Worm (Caenorhabditis elegans): ENCODE results near the gene cpb-2.

- TF ChIP-seq drap-1 (GFP tag; optimal IDR thresholded peaks at IDR 0.05), result no peak
- no peak for TF ChIP-seq mep-1 (tag; optimal IDR thresholded peaks at IDR 0.05)
- no peak for TF ChIP-seq M03D4.4 (tag; optimal IDR thresholded peaks at IDR 0.05)
- TF ChIP-seq lin-13 (tag; optimal IDR thresholded peaks at IDR 0.05), result no peak
- TF ChIP-seq blmp-1 (tag; optimal IDR thresholded peaks at IDR 0.05), result no peak
- TF ChIP-seq nhr-76 (tag; optimal IDR thresholded peaks at IDR 0.05), result no peak
- no peak for TF ChIP-seq zip-8 (tag; optimal IDR thresholded peaks at IDR 0.05)
These were observed 45.5 kb upstream of the cpb-2 start for ce11 chrII:6147131-6147530.

All from whole organism, mixed stage, embryonic.